Worm (Caenorhabditis elegans) whole organism, young adult: ENCODE data around the gene C13F10.8.

ENCODE experiments used
- B0336.3 ChIP-seq: fragments of 200-800 bp; sonication (Bioruptor generic); IDR thresholded peaks from 2 replicates; pipeline ENCODE4 v1.3.6; 2022; ENCODE audit warnings: missing genetic modification characterization, missing compliant biosample characterization
- C17E4.6 ChIP-seq: fragments of 200-800 bp; sonication (Bioruptor generic); IDR thresholded peaks from 2 replicates; pipeline ENCODE4 v1.3.6; 2022; ENCODE audit warnings: missing genetic modification reagents, missing genetic modification characterization, missing compliant biosample characterization
- F10E7.11 ChIP-seq: sonication (generic microtip); optimal IDR thresholded peaks from 2 replicates; lab custom pipeline; 2017; ENCODE audit warnings: mild to moderate bottlenecking, missing genetic modification characterization, moderate library complexity, missing compliant biosample characterization
- F33H1.4 ChIP-seq: fragments of 200-800 bp; sonication (Bioruptor generic); IDR thresholded peaks from 2 replicates; pipeline ENCODE4 v1.3.6; 2022; ENCODE audit warnings: missing genetic modification reagents, missing genetic modification characterization, missing compliant biosample characterization
- F49E8.2 ChIP-seq: sonication (generic microtip); optimal IDR thresholded peaks from 3 replicates; lab custom pipeline; 2017; ENCODE audit warnings: missing genetic modification characterization, mild to moderate bottlenecking, missing compliant biosample characterization, antibody characterized with exemption, moderate library complexity; ENCODE audit not compliant: insufficient read depth
- F52B5.7 ChIP-seq: sonication (generic microtip); optimal IDR thresholded peaks from 2 replicates; lab custom pipeline; 2016; ENCODE audit warnings: mild to moderate bottlenecking, missing genetic modification characterization, missing compliant biosample characterization
- F55B11.4 ChIP-seq: sonication (generic microtip); optimal IDR thresholded peaks from 2 replicates; lab custom pipeline; 2016; ENCODE audit warnings: missing compliant biosample characterization, missing genetic modification characterization, borderline replicate concordance; ENCODE audit not compliant: insufficient read depth
- K11D2.4 ChIP-seq: fragments of 200-800 bp; sonication (Bioruptor generic); IDR thresholded peaks from 2 replicates; pipeline ENCODE4 v1.3.6; 2022; ENCODE audit warnings: missing genetic modification reagents, missing genetic modification characterization, missing compliant biosample characterization
- Y53F4B.3 ChIP-seq: fragments of 200-800 bp; sonication (Bioruptor generic); IDR thresholded peaks from 2 replicates; pipeline ENCODE4 v1.3.6; 2022; ENCODE audit warnings: missing genetic modification reagents, missing genetic modification characterization, missing compliant biosample characterization
- Y67H2A.10 ChIP-seq: fragments of 200-800 bp; sonication (Bioruptor generic); conservative IDR thresholded peaks from 2 replicates; pipeline ENCODE4 v1.3.6; 2022; ENCODE audit warnings: missing genetic modification reagents, missing genetic modification characterization, missing compliant biosample characterization
- atf-7 ChIP-seq: sonication (generic microtip); optimal IDR thresholded peaks from 2 replicates; lab custom pipeline; 2017; ENCODE audit warnings: mild to moderate bottlenecking, missing genetic modification characterization, missing compliant biosample characterization
- athp-1 ChIP-seq: sonication (generic microtip); optimal IDR thresholded peaks from 2 replicates; lab custom pipeline; 2017; ENCODE audit warnings: mild to moderate bottlenecking, missing genetic modification characterization, missing compliant biosample characterization
- bed-1 ChIP-seq: fragments of 200-800 bp; sonication (Bioruptor generic); IDR thresholded peaks from 2 replicates; pipeline ENCODE4 v1.3.6; 2022; ENCODE audit warnings: missing genetic modification reagents, missing genetic modification characterization, missing compliant biosample characterization
- cebp-1 ChIP-seq, 2 experiments: fragments of 200-800 bp in 1 of 2; sonication (Bioruptor generic) in 1 of 2; sonication (generic microtip) in 1 of 2; IDR thresholded peaks in 1 of 2; optimal IDR thresholded peaks in 1 of 2; 2 replicates each; pipeline versions ENCODE4 v1.3.6 to Lab custom; 2017 to 2022; ENCODE audit warnings: missing compliant biosample characterization in 2 of 2, missing genetic modification characterization in 2 of 2, mild to moderate bottlenecking in 1 of 2, missing genetic modification reagents in 1 of 2, moderate library complexity in 1 of 2
- dox-1 ChIP-seq: fragments of 200-800 bp; sonication (Bioruptor generic); IDR thresholded peaks from 2 replicates; pipeline ENCODE4 v1.3.6; 2022; ENCODE audit warnings: missing genetic modification reagents, missing genetic modification characterization, missing compliant biosample characterization
- dpl-1 ChIP-seq: fragments of 150-350 bp; optimal IDR thresholded peaks from 2 replicates; lab custom pipeline; 2014; ENCODE audit warnings: missing biosample characterization, missing genetic modification reagents, missing genetic modification characterization
- egl-44 ChIP-seq: fragments of 200-800 bp; sonication (Bioruptor generic); IDR thresholded peaks from 2 replicates; pipeline ENCODE4 v1.3.6; 2022; ENCODE audit warnings: missing genetic modification reagents, missing genetic modification characterization, missing compliant biosample characterization
- ekl-4 ChIP-seq: fragments of 200-800 bp; sonication (Bioruptor generic); IDR thresholded peaks from 2 replicates; pipeline ENCODE4 v1.3.6; 2022; ENCODE audit warnings: missing genetic modification reagents, missing genetic modification characterization, missing compliant biosample characterization
- him-1 ChIP-seq: sonication (generic microtip); optimal IDR thresholded peaks from 2 replicates; lab custom pipeline; 2016; ENCODE audit warnings: missing genotype, missing genetic modification reagents, missing genetic modification characterization, missing compliant biosample characterization
- hsf-1 ChIP-seq: fragments of 200-800 bp; sonication (Bioruptor generic); IDR thresholded peaks from 2 replicates; pipeline ENCODE4 v1.3.6; 2022; ENCODE audit warnings: missing genetic modification reagents, missing genetic modification characterization, missing compliant biosample characterization
- lsl-1 ChIP-seq: fragments of 200-800 bp; sonication (Bioruptor generic); optimal IDR thresholded peaks from 2 replicates; lab custom pipeline; 2018; ENCODE audit warnings: mild to moderate bottlenecking, missing genetic modification characterization, moderate library complexity, missing compliant biosample characterization
- madf-10 ChIP-seq: sonication (generic microtip); optimal IDR thresholded peaks from 2 replicates; lab custom pipeline; 2016; ENCODE audit warnings: mild to moderate bottlenecking, missing genetic modification characterization, missing compliant biosample characterization
- madf-3 ChIP-seq: fragments of 200-800 bp; sonication (Bioruptor generic); IDR thresholded peaks from 2 replicates; pipeline ENCODE4 v1.3.6; 2022; ENCODE audit warnings: missing genetic modification reagents, missing genetic modification characterization, missing compliant biosample characterization
- mcd-1 ChIP-seq: fragments of 200-800 bp; sonication (Bioruptor generic); IDR thresholded peaks from 2 replicates; pipeline ENCODE4 v1.3.6; 2022; ENCODE audit warnings: missing genetic modification reagents, missing genetic modification characterization, missing compliant biosample characterization
- mel-28 ChIP-seq: sonication (generic microtip); optimal IDR thresholded peaks from 2 replicates; lab custom pipeline; 2016; ENCODE audit warnings: borderline replicate concordance, mild to moderate bottlenecking, missing genetic modification characterization, missing compliant biosample characterization
- nfya-1 ChIP-seq: sonication (generic microtip); optimal IDR thresholded peaks from 2 replicates; lab custom pipeline; 2017; ENCODE audit warnings: antibody characterized with exemption, missing compliant biosample characterization, missing genetic modification characterization, borderline replicate concordance; ENCODE audit not compliant: insufficient read depth
- rcor-1 ChIP-seq: fragments of 200-800 bp; sonication (Bioruptor generic); IDR thresholded peaks from 2 replicates; pipeline ENCODE4 v1.3.6; 2022; ENCODE audit warnings: missing genetic modification reagents, missing genetic modification characterization, missing compliant biosample characterization
- sdz-38 ChIP-seq: sonication (generic microtip); optimal IDR thresholded peaks from 2 replicates; lab custom pipeline; 2016; ENCODE audit warnings: missing genotype, missing genetic modification characterization, missing compliant biosample characterization
- xnd-1 ChIP-seq: sonication (generic microtip); optimal IDR thresholded peaks from 2 replicates; lab custom pipeline; 2016; ENCODE audit warnings: missing genotype, missing genetic modification reagents, missing genetic modification characterization, missing compliant biosample characterization
- zfh-2 ChIP-seq: fragments of 200-800 bp; sonication (Bioruptor generic); conservative IDR thresholded peaks from 2 replicates; pipeline ENCODE4 v1.3.6; 2022; ENCODE audit warnings: missing genetic modification reagents, missing genetic modification characterization, missing compliant biosample characterization
- zim-3 ChIP-seq: sonication (generic microtip); optimal IDR thresholded peaks from 2 replicates; lab custom pipeline; 2017; ENCODE audit warnings: mild to moderate bottlenecking, missing genetic modification characterization, moderate library complexity, missing compliant biosample characterization
- ztf-18 ChIP-seq: sonication (generic microtip); optimal IDR thresholded peaks from 2 replicates; lab custom pipeline; 2016; ENCODE audit warnings: missing genotype, mild to moderate bottlenecking, missing genetic modification characterization, missing compliant biosample characterization

Gene C13F10.8

ce11 chrV:7216016-7216415 lies 4.8 kb downstream of the C13F10.8 start (continued):
- TF ChIP-seq atf-7 (tag; lab: Kevin White, UChicago) (no peak), F10E7.11 (no peak), zim-3 (tag; lab: Kevin White, UChicago) (no peak), bed-1 (GFP tag; lab: Robert Waterston, UW) (no peak), mel-28 (tag; lab: Kevin White, UChicago) (no peak), ekl-4 (no peak), lsl-1 (GFP tag; lab: Kevin White, UChicago) (no peak), dpl-1 (GFP tag; lab: Kevin White, UChicago) (no peak), madf-3 (GFP tag; lab: Robert Waterston, UW) (no peak), F52B5.7 (tag; lab: Kevin White, UChicago) (no peak), athp-1 (tag; lab: Kevin White, UChicago) (no peak), hsf-1 (0 out of 2 replicates have a peak, but pooled peaks have one; percentile 22), mcd-1 (GFP tag; lab: Robert Waterston, UW) (no peak), cebp-1 (GFP tag; IDR thresholded peaks at IDR 0.05; lab: Robert Waterston, UW) (no peak), cebp-1 (tag; optimal IDR thresholded peaks at IDR 0.05; lab: Kevin White, UChicago) (peak; percentile 16), dox-1 (GFP tag; lab: Robert Waterston, UW) (peak; percentile 8; the same call in 1 of the 2 replicates), Y67H2A.10 (GFP tag; lab: Robert Waterston, UW) (no peak), B0336.3 (GFP tag; lab: Robert Waterston, UW) (no peak)
- TF ChIP-seq, all 124 proteins: peak for 4

- no peak for TF ChIP-seq xnd-1 (tag; lab: Kevin White, UChicago)
- no peak for TF ChIP-seq K11D2.4 (GFP tag; lab: Robert Waterston, UW)
- no peak for TF ChIP-seq him-1
- no peak for TF ChIP-seq dpl-1 (GFP tag; lab: Kevin White, UChicago)
- no peak for TF ChIP-seq ztf-18
- TF ChIP-seq C17E4.6 (GFP tag; lab: Robert Waterston, UW), result no peak
- TF ChIP-seq zfh-2 (GFP tag; lab: Robert Waterston, UW), result no peak
Observed at ce11 chrV:7214802-7215201, 6.0 kb downstream of the C13F10.8 start, which contains the start of gene soap-1. Gene soap-1, minus strand, starts transcription at chrV:7214902.

ce11 chrV:7209001-7209400 lies 11.8 kb downstream of the C13F10.8 start:
- TF ChIP-seq B0336.3 (GFP tag; lab: Robert Waterston, UW) (no peak), sdz-38 (tag; lab: Kevin White, UChicago) (no peak), madf-10 (tag; lab: Kevin White, UChicago) (no peak), egl-44 (GFP tag; lab: Robert Waterston, UW) (no peak), F55B11.4 (tag; lab: Kevin White, UChicago) (no peak), Y53F4B.3 (GFP tag; lab: Robert Waterston, UW) (no peak), nfya-1 (tag; lab: Kevin White, UChicago) (no peak)

- TF ChIP-seq F33H1.4 (no peak), bed-1 (GFP tag; lab: Robert Waterston, UW) (no peak), rcor-1 (GFP tag; lab: Robert Waterston, UW) (no peak), F49E8.2 (tag; lab: Kevin White, UChicago) (no peak)
Observed at ce11 chrV:7201353-7201752, 19.5 kb downstream of the C13F10.8 start.
